Worm (Caenorhabditis elegans) whole organism, L4 larva: Measurements from ENCODE around the gene mlc-5.

Source experiments
- F26F4.8 ChIP-seq: fragments of 200-800 bp; sonication (Bioruptor generic); conservative IDR thresholded peaks from 2 replicates; pipeline ENCODE4 v1.3.6; 2022; ENCODE audit warnings: missing genetic modification characterization, missing compliant biosample characterization
- F49E8.2 ChIP-seq: sonication (generic microtip); optimal IDR thresholded peaks from 2 replicates; lab custom pipeline; 2016; ENCODE audit warnings: missing compliant biosample characterization, mild to moderate bottlenecking, missing genetic modification characterization, borderline replicate concordance
- R02D3.7 ChIP-seq: fragments of 150-350 bp; sonication (generic microtip); optimal IDR thresholded peaks from 3 replicates; lab custom pipeline; 2014; ENCODE audit warnings: missing biosample characterization, missing genetic modification characterization
- T20F7.1 ChIP-seq: fragments of 200-800 bp; sonication (Bioruptor generic); optimal IDR thresholded peaks from 2 replicates; lab custom pipeline; 2018; ENCODE audit warnings: mild to moderate bottlenecking, missing genetic modification characterization, missing compliant biosample characterization
- T26A8.4 ChIP-seq: fragments of 200-800 bp; sonication (Bioruptor generic); IDR thresholded peaks from 2 replicates; pipeline ENCODE4 v1.3.6; 2022; ENCODE audit warnings: missing genetic modification characterization, missing compliant biosample characterization
- Y48G9A.11 ChIP-seq: fragments of 200-800 bp; sonication (Bioruptor generic); IDR thresholded peaks from 2 replicates; pipeline ENCODE4 v1.3.6; 2022; ENCODE audit warnings: missing genetic modification reagents, missing genetic modification characterization, missing compliant biosample characterization
- Y5F2A.4 ChIP-seq: fragments of 200-800 bp; sonication (Bioruptor generic); optimal IDR thresholded peaks from 2 replicates; lab custom pipeline; 2018; ENCODE audit warnings: mild to moderate bottlenecking, missing genetic modification characterization, missing compliant biosample characterization
- ZK337.2 ChIP-seq: fragments of 200-800 bp; sonication (Bioruptor generic); IDR thresholded peaks from 2 replicates; pipeline ENCODE4 v1.3.6; 2022; ENCODE audit warnings: missing genetic modification reagents, missing genetic modification characterization, missing compliant biosample characterization
- ZK546.5 ChIP-seq, 2 experiments: sonication (generic microtip); optimal IDR thresholded peaks; 2 replicates each; lab custom pipeline; 2017; ENCODE audit warnings: missing biosample characterization in 2 of 2, missing genetic modification characterization in 2 of 2
- aly-2 ChIP-seq: sonication (generic microtip); optimal IDR thresholded peaks from 2 replicates; lab custom pipeline; 2018; ENCODE audit warnings: missing biosample characterization, missing genetic modification characterization
- attf-4 ChIP-seq: sonication (generic microtip); optimal IDR thresholded peaks from 3 replicates; lab custom pipeline; 2017; ENCODE audit warnings: missing biosample characterization, missing genetic modification characterization
- ceh-28 ChIP-seq: fragments of 150-350 bp; optimal IDR thresholded peaks from 2 replicates; lab custom pipeline; 2014; ENCODE audit warnings: missing biosample characterization, missing genetic modification reagents, missing genetic modification characterization
- ceh-32 ChIP-seq: sonication (generic microtip); optimal IDR thresholded peaks from 2 replicates; lab custom pipeline; 2016; ENCODE audit warnings: mild to moderate bottlenecking, missing genetic modification characterization, missing compliant biosample characterization; ENCODE audit not compliant: poor library complexity
- ctbp-1 ChIP-seq: fragments of 200-800 bp; sonication (Bioruptor generic); IDR thresholded peaks from 2 replicates; pipeline ENCODE4 v1.3.6; 2022; ENCODE audit warnings: missing genetic modification reagents, missing genetic modification characterization, missing compliant biosample characterization
- daf-12 ChIP-seq: fragments of 150-350 bp; optimal IDR thresholded peaks from 2 replicates; lab custom pipeline; 2014; ENCODE audit warnings: missing biosample characterization, missing genetic modification reagents, missing genetic modification characterization
- daf-19 ChIP-seq: fragments of 200-800 bp; sonication (Bioruptor generic); conservative IDR thresholded peaks from 2 replicates; pipeline ENCODE4 v1.3.6; 2022; ENCODE audit warnings: missing genetic modification characterization, missing compliant biosample characterization
- daf-8 ChIP-seq: fragments of 200-800 bp; sonication (Bioruptor generic); IDR thresholded peaks from 2 replicates; pipeline ENCODE4 v1.3.6; 2022; ENCODE audit warnings: missing genetic modification characterization, missing compliant biosample characterization
- dmd-6 ChIP-seq: fragments of 200-800 bp; sonication (Bioruptor generic); IDR thresholded peaks from 2 replicates; pipeline ENCODE4 v1.3.6; 2022; ENCODE audit warnings: missing genetic modification reagents, missing genetic modification characterization, missing compliant biosample characterization
- dmd-8 ChIP-seq: fragments of 200-800 bp; sonication (Bioruptor generic); IDR thresholded peaks from 2 replicates; pipeline ENCODE4 v1.3.6; 2022; ENCODE audit warnings: missing genetic modification characterization, missing compliant biosample characterization
- dmd-9 ChIP-seq: fragments of 200-800 bp; sonication (Bioruptor generic); IDR thresholded peaks from 2 replicates; pipeline ENCODE4 v1.3.6; 2022; ENCODE audit warnings: missing genetic modification reagents, missing genetic modification characterization, missing compliant biosample characterization
- gei-8 ChIP-seq: fragments of 200-800 bp; sonication (Bioruptor generic); optimal IDR thresholded peaks from 2 replicates; lab custom pipeline; 2018; ENCODE audit warnings: mild to moderate bottlenecking, missing genetic modification characterization, missing compliant biosample characterization
- hif-1 ChIP-seq, 2 experiments: sonication (generic microtip); optimal IDR thresholded peaks; 2 replicates each; lab custom pipeline; 2016 to 2017; ENCODE audit warnings: missing compliant biosample characterization in 2 of 2, missing genetic modification characterization in 2 of 2, missing genetic modification reagents in 2 of 2, missing genotype in 2 of 2, mild to moderate bottlenecking in 1 of 2
- hlh-11 ChIP-seq: fragments of 200-800 bp; sonication (Bioruptor generic); optimal IDR thresholded peaks from 2 replicates; lab custom pipeline; 2018; ENCODE audit warnings: mild to moderate bottlenecking, missing genetic modification characterization, missing compliant biosample characterization
- hlh-30 ChIP-seq: sonication (generic microtip); optimal IDR thresholded peaks from 2 replicates; lab custom pipeline; 2017; ENCODE audit warnings: antibody characterized with exemption, mild to moderate bottlenecking, missing genetic modification characterization, missing compliant biosample characterization; ENCODE audit not compliant: insufficient read depth
- lim-7 ChIP-seq: fragments of 200-800 bp; sonication (Bioruptor generic); IDR thresholded peaks from 2 replicates; pipeline ENCODE4 v1.3.6; 2022; ENCODE audit warnings: missing genetic modification characterization, missing compliant biosample characterization
- lin-1 ChIP-seq: fragments of 200-800 bp; sonication (Bioruptor generic); IDR thresholded peaks from 2 replicates; pipeline ENCODE4 v1.3.6; 2022; ENCODE audit warnings: missing genetic modification reagents, missing genetic modification characterization, missing compliant biosample characterization
- lin-29 ChIP-seq: fragments of 200-800 bp; sonication (Bioruptor generic); IDR thresholded peaks from 2 replicates; pipeline ENCODE4 v1.3.6; 2022; ENCODE audit warnings: missing genetic modification reagents, missing genetic modification characterization, missing compliant biosample characterization
- lin-38 ChIP-seq: fragments of 200-800 bp; sonication (Bioruptor generic); IDR thresholded peaks from 2 replicates; pipeline ENCODE4 v1.3.6; 2022; ENCODE audit warnings: missing genetic modification reagents, missing genetic modification characterization, missing compliant biosample characterization
- lin-39 ChIP-seq: fragments of 150-350 bp; optimal IDR thresholded peaks from 2 replicates; lab custom pipeline; 2014; ENCODE audit warnings: missing biosample characterization, missing genetic modification reagents, missing genetic modification characterization
- lir-3 ChIP-seq: sonication (generic microtip); optimal IDR thresholded peaks from 2 replicates; lab custom pipeline; 2016; ENCODE audit warnings: mild to moderate bottlenecking, missing genetic modification characterization, missing compliant biosample characterization
- madf-9 ChIP-seq: fragments of 200-800 bp; sonication (Bioruptor generic); conservative IDR thresholded peaks from 2 replicates; pipeline ENCODE4 v1.3.6; 2022; ENCODE audit warnings: missing genetic modification reagents, missing genetic modification characterization, missing compliant biosample characterization
- mdl-1 ChIP-seq, 2 experiments: fragments of 150-350 bp in 1 of 2; sonication (generic microtip) in 1 of 2; optimal IDR thresholded peaks; 2 replicates each; lab custom pipeline; 2014 to 2017; ENCODE audit warnings: missing biosample characterization in 2 of 2, missing genetic modification characterization in 2 of 2
- mep-1 ChIP-seq: fragments of 150-350 bp; sonication (generic microtip); optimal IDR thresholded peaks from 3 replicates; lab custom pipeline; 2014; ENCODE audit warnings: missing biosample characterization, missing genetic modification characterization
- mes-2 ChIP-seq: sonication (generic microtip); optimal IDR thresholded peaks from 2 replicates; lab custom pipeline; 2016; ENCODE audit warnings: missing genotype, mild to moderate bottlenecking, missing genetic modification characterization, missing compliant biosample characterization; ENCODE audit not compliant: poor library complexity, severe bottlenecking
- mxl-2 ChIP-seq: fragments of 200-800 bp; sonication (Bioruptor generic); conservative IDR thresholded peaks from 2 replicates; pipeline ENCODE4 v1.3.6; 2022; ENCODE audit warnings: missing genetic modification reagents, missing genetic modification characterization, missing compliant biosample characterization
- mxl-3 ChIP-seq: fragments of 200-800 bp; sonication (Bioruptor generic); optimal IDR thresholded peaks from 2 replicates; lab custom pipeline; 2018; ENCODE audit warnings: mild to moderate bottlenecking, missing genetic modification characterization, missing compliant biosample characterization
- nhr-10 ChIP-seq: fragments of 150-350 bp; optimal IDR thresholded peaks from 2 replicates; lab custom pipeline; 2014; ENCODE audit warnings: missing biosample characterization, missing genetic modification characterization
- nhr-25 ChIP-seq: sonication (generic microtip); optimal IDR thresholded peaks from 2 replicates; lab custom pipeline; 2017; ENCODE audit warnings: missing genetic modification characterization, mild to moderate bottlenecking, missing compliant biosample characterization, antibody characterized with exemption, moderate library complexity, borderline replicate concordance; ENCODE audit not compliant: insufficient read depth
- nhr-28 ChIP-seq: fragments of 150-350 bp; optimal IDR thresholded peaks from 2 replicates; lab custom pipeline; 2014; ENCODE audit warnings: missing biosample characterization, missing genetic modification characterization
- nhr-42 ChIP-seq: fragments of 200-800 bp; sonication (Bioruptor generic); IDR thresholded peaks from 2 replicates; pipeline ENCODE4 v1.3.6; 2022; ENCODE audit warnings: missing genetic modification characterization, missing compliant biosample characterization
- nhr-48 ChIP-seq: sonication (generic microtip); optimal IDR thresholded peaks from 2 replicates; lab custom pipeline; 2016; ENCODE audit warnings: mild to moderate bottlenecking, missing genetic modification characterization, missing compliant biosample characterization
- nhr-77 ChIP-seq: fragments of 150-350 bp; optimal IDR thresholded peaks from 2 replicates; lab custom pipeline; 2014; ENCODE audit warnings: missing biosample characterization, missing genetic modification characterization
- pha-4 ChIP-seq, 2 experiments: fragments of 150-350 bp in 1 of 2; fragments of 200-800 bp in 1 of 2; sonication (Bioruptor generic) in 1 of 2; IDR thresholded peaks in 1 of 2; optimal IDR thresholded peaks in 1 of 2; 2 replicates each; pipeline versions ENCODE4 v1.3.6 to Lab custom; 2014 to 2022; ENCODE audit warnings: missing genetic modification characterization in 2 of 2, missing genetic modification reagents in 2 of 2, missing biosample characterization in 1 of 2, missing compliant biosample characterization in 1 of 2
- saeg-2 ChIP-seq: fragments of 200-800 bp; sonication (Bioruptor generic); IDR thresholded peaks from 2 replicates; pipeline ENCODE4 v1.3.6; 2022; ENCODE audit warnings: missing genetic modification reagents, missing genetic modification characterization, missing compliant biosample characterization
- set-16 ChIP-seq: fragments of 200-800 bp; sonication (Bioruptor generic); IDR thresholded peaks from 2 replicates; pipeline ENCODE4 v1.3.6; 2022; ENCODE audit warnings: missing genetic modification reagents, missing genetic modification characterization, missing compliant biosample characterization
- unc-130 ChIP-seq: sonication (generic microtip); optimal IDR thresholded peaks from 2 replicates; lab custom pipeline; 2016; ENCODE audit warnings: missing genetic modification reagents, missing genetic modification characterization, missing compliant biosample characterization
- zag-1 ChIP-seq: fragments of 150-350 bp; optimal IDR thresholded peaks from 2 replicates; lab custom pipeline; 2014; ENCODE audit warnings: missing biosample characterization, missing genetic modification characterization
- zfp-2 ChIP-seq: sonication (generic microtip); optimal IDR thresholded peaks from 2 replicates; lab custom pipeline; 2016; ENCODE audit warnings: mild to moderate bottlenecking, missing genetic modification characterization, missing compliant biosample characterization
- zfp-3 ChIP-seq: fragments of 200-800 bp; sonication (Bioruptor generic); conservative IDR thresholded peaks from 2 replicates; pipeline ENCODE4 v1.3.6; 2022; ENCODE audit warnings: missing genetic modification reagents, missing genetic modification characterization, missing compliant biosample characterization
- zip-2 ChIP-seq: fragments of 150-350 bp; optimal IDR thresholded peaks from 2 replicates; lab custom pipeline; 2014; ENCODE audit warnings: missing biosample characterization, missing genetic modification characterization

The mlc-5 gene

ce11 chrIII:13672654-13673330, 49.7 kb downstream of the mlc-5 start, which contains the start of gene aqp-11 (continued):
- no peak for TF ChIP-seq daf-19 (GFP tag; lab: Robert Waterston, UW)
- TF ChIP-seq lin-1 (GFP tag; lab: Robert Waterston, UW), result no peak
- TF ChIP-seq lin-29, result no peak
- TF ChIP-seq saeg-2, result no peak
- TF ChIP-seq R02D3.7 (tag; lab: Kevin White, UChicago), result no peak
- TF ChIP-seq nhr-25, result no peak
- no peak for TF ChIP-seq T26A8.4 (GFP tag; lab: Robert Waterston, UW)
- no peak for TF ChIP-seq dmd-8 (GFP tag; lab: Robert Waterston, UW)
- TF ChIP-seq nhr-28 (tag; lab: Kevin White, UChicago), result peak; percentile 41
- TF ChIP-seq mes-2 (tag; lab: Kevin White, UChicago), result no peak
- TF ChIP-seq mdl-1 (tag; optimal IDR thresholded peaks at IDR 0.05; lab: Kevin White, UChicago), result no peak
- TF ChIP-seq ZK546.5 (tag; optimal IDR thresholded peaks at IDR 0.05; lab: Kevin White, UChicago), result no peak
- no peak for TF ChIP-seq nhr-10 (tag; lab: Kevin White, UChicago)
- TF ChIP-seq mxl-2 (GFP tag; lab: Robert Waterston, UW), result no peak
- no peak for TF ChIP-seq hif-1 (tag; optimal IDR thresholded peaks at IDR 0.05; lab: Kevin White, UChicago)
- TF ChIP-seq T20F7.1 (GFP tag; lab: Kevin White, UChicago), result no peak
- TF ChIP-seq zag-1 (tag; lab: Kevin White, UChicago), result no peak
- no peak for TF ChIP-seq set-16 (GFP tag; lab: Robert Waterston, UW)
- no peak for TF ChIP-seq ceh-28 (tag; lab: Kevin White, UChicago)
- no peak for TF ChIP-seq ceh-32 (tag; lab: Kevin White, UChicago)
- TF ChIP-seq lir-3 (tag; lab: Kevin White, UChicago), result no peak
- no peak for TF ChIP-seq daf-12 (tag; lab: Kevin White, UChicago)
- TF ChIP-seq F49E8.2 (tag; lab: Kevin White, UChicago), result no peak
- TF ChIP-seq gei-8 (GFP tag; lab: Kevin White, UChicago), result no peak
- no peak for TF ChIP-seq zfp-3
- TF ChIP-seq hlh-30, result peak; percentile 5
- TF ChIP-seq F26F4.8 (GFP tag; lab: Robert Waterston, UW), result no peak
- TF ChIP-seq zip-2 (tag; lab: Kevin White, UChicago), result no peak
- TF ChIP-seq dmd-6, result peak; percentile 48; the same call in 1 of the 2 replicates
- TF ChIP-seq hlh-11 (tag; lab: Kevin White, UChicago), result no peak
- no peak for TF ChIP-seq unc-130 (GFP tag; lab: Kevin White, UChicago)
- no peak for TF ChIP-seq Y5F2A.4 (GFP tag; lab: Kevin White, UChicago)
- TF ChIP-seq nhr-42 (GFP tag; lab: Robert Waterston, UW), result no peak
- no peak for TF ChIP-seq dmd-9 (GFP tag; lab: Robert Waterston, UW)
- no peak for TF ChIP-seq aly-2 (tag; lab: Kevin White, UChicago)
- TF ChIP-seq pha-4 (GFP tag; IDR thresholded peaks at IDR 0.05; lab: Robert Waterston, UW), result no peak
- TF ChIP-seq pha-4 (tag; optimal IDR thresholded peaks at IDR 0.05; lab: Kevin White, UChicago), result no peak
- TF ChIP-seq mxl-3 (GFP tag; lab: Kevin White, UChicago), result peak; percentile 37
- TF ChIP-seq attf-4 (tag; lab: Kevin White, UChicago), result no peak
- TF ChIP-seq mep-1, result no peak
- no peak for TF ChIP-seq zfp-2 (tag; lab: Kevin White, UChicago)
- TF ChIP-seq ZK337.2 (GFP tag; lab: Robert Waterston, UW), result no peak
- TF ChIP-seq nhr-48, result no peak
- no peak for TF ChIP-seq lin-38 (GFP tag; lab: Robert Waterston, UW)
- no peak for TF ChIP-seq nhr-77 (tag; lab: Kevin White, UChicago)
- TF ChIP-seq Y48G9A.11, result no peak
- TF ChIP-seq ctbp-1 (GFP tag; lab: Robert Waterston, UW), result no peak
- no peak for TF ChIP-seq madf-9 (GFP tag; lab: Robert Waterston, UW)
- no peak for TF ChIP-seq lim-7 (GFP tag; lab: Robert Waterston, UW)
- TF ChIP-seq lin-39, result no peak
- TF ChIP-seq daf-8 (GFP tag; lab: Robert Waterston, UW), result no peak
